6 worm cellular contexts compared by ENCODE assay signal in genomic region chrIV:976372-976771, ce11.
TF ChIP-seq lines count a peak whose summit lies in the region.

No protein-coding gene starts in this region.

TF ChIP-seq in whole organism, L1 larva, 84 proteins besides CTCF, POLR2A, EP300 and RAD21:
- TF ChIP-seq nhr-20 (tag; optimal IDR thresholded peaks at IDR 0.05; lab: Kevin White, UChicago) (no peak), elt-2 (tag; optimal IDR thresholded peaks at IDR 0.05; lab: Kevin White, UChicago) (peak; percentile 28)
TF ChIP-seq in whole organism, L1 larva: peak in this region for 1.

TF ChIP-seq in whole organism, L2 larva, 48 proteins besides CTCF, POLR2A, EP300 and RAD21:
- no peak for TF ChIP-seq alr-1 (tag; optimal IDR thresholded peaks at IDR 0.05; lab: Kevin White, UChicago)
- TF ChIP-seq ztf-1 (GFP tag; conservative IDR thresholded peaks at IDR 0.05; lab: Robert Waterston, UW) = no peak
- TF ChIP-seq sma-3 (GFP tag; optimal IDR thresholded peaks at IDR 0.05; lab: Kevin White, UChicago) = no peak
- TF ChIP-seq fos-1 (tag; optimal IDR thresholded peaks at IDR 0.05; lab: Kevin White, UChicago) = peak; percentile 74
- no peak for TF ChIP-seq zag-1 (tag; optimal IDR thresholded peaks at IDR 0.05; lab: Kevin White, UChicago)
- no peak for TF ChIP-seq unc-39 (tag; optimal IDR thresholded peaks at IDR 0.05; lab: Kevin White, UChicago)
- TF ChIP-seq nhr-77 (tag; optimal IDR thresholded peaks at IDR 0.05; lab: Kevin White, UChicago) = no peak
TF ChIP-seq in whole organism, L2 larva: peak in this region for 1.

TF ChIP-seq in whole organism, L3 larva, 47 proteins besides CTCF, POLR2A, EP300 and RAD21:
- TF ChIP-seq nhr-25 (tag; optimal IDR thresholded peaks at IDR 0.05; lab: Kevin White, UChicago) (no peak), elt-2 (tag; optimal IDR thresholded peaks at IDR 0.05; lab: Kevin White, UChicago) (peak; percentile 55)
TF ChIP-seq in whole organism, L3 larva: peak in this region for 1.

TF ChIP-seq in whole organism, L4 larva, 104 proteins besides CTCF, POLR2A, EP300 and RAD21:
- TF ChIP-seq php-3 (GFP tag; IDR thresholded peaks at IDR 0.05; lab: Robert Waterston, UW) = 0 out of 2 replicates have a peak, but pooled peaks have one; percentile 12
- TF ChIP-seq ama-1 (optimal IDR thresholded peaks at IDR 0.05; lab: Kevin White, UChicago) = no peak
- TF ChIP-seq pqm-1 (tag; optimal IDR thresholded peaks at IDR 0.05; lab: Kevin White, UChicago) = peak; percentile 22
- peak; percentile 15 for TF ChIP-seq nhr-28 (tag; optimal IDR thresholded peaks at IDR 0.05; lab: Kevin White, UChicago)

TF ChIP-seq in whole organism, late embryonic, 69 proteins besides CTCF, POLR2A, EP300 and RAD21:
- TF ChIP-seq hlh-30 (tag; optimal IDR thresholded peaks at IDR 0.05; lab: Kevin White, UChicago; ENCODE audit: insufficient read depth) = no peak
- peak; percentile 88 for TF ChIP-seq elt-2 (tag; optimal IDR thresholded peaks at IDR 0.05; lab: Kevin White, UChicago)
- TF ChIP-seq C38D4.7 (GFP tag; optimal IDR thresholded peaks at IDR 0.05; lab: Kevin White, UChicago) = no peak

TF ChIP-seq in whole organism, young adult, 124 proteins besides CTCF, POLR2A, EP300 and RAD21:
- TF ChIP-seq unc-62 (GFP tag; optimal IDR thresholded peaks at IDR 0.05; lab: Kevin White, UChicago) (no peak), zfh-2 (GFP tag; conservative IDR thresholded peaks at IDR 0.05; lab: Robert Waterston, UW) (0 out of 2 replicates have a peak, but pooled peaks have one; percentile 0)
TF ChIP-seq in whole organism, young adult: peak in this region for 1.
